In the genomic region with DNA sequence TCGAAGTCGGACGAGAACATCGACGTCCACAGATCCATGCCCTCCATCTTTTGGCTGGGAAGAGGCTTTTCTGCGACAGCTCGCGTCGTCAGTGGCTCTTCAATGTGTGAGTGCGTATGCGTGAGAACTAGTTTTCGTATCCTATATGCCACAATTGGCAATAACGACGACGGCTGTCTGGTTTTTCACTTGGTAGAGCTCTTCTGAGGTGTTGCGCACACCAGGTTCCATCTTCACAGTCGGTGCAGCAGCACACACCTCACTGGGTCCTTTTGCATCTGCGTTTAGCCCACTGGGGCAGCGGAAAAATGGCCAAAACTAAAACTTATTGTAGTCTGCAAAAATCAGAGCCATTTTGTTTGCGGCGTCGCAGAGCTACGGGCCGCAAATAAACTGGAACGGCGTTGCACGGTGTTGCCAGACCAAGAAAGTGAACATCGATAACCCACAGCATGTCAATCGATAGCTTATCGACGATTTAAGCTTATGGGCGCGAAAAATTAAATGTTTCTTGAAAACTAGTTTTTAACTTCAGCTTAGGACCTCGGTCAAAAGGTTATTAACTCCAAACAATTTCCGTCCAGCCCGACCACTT, we compare ENCODE assay signal across 1 fruit fly cellular context.
TF ChIP-seq lines count a peak whose summit lies in the region.

A gene (minus strand): TSS at position 383 of the 595 bp plus-strand sequence.

TF ChIP-seq in whole organism, embryonic, 481 proteins besides CTCF, POLR2A, EP300 and RAD21 (continued from another document and continues in another):
- TF ChIP-seq zen2 (GFP tag; IDR thresholded peaks at IDR 0.05; lab: Robert Waterston, UW; ENCODE audit: partially characterized antibody) (peak; percentile 83), CG2202 (tag; optimal IDR thresholded peaks at IDR 0.05; lab: Kevin White, UChicago) (no peak), Kr (GFP tag; optimal IDR thresholded peaks at IDR 0.05; lab: Kevin White, UChicago) (no peak), CG10147 (GFP tag; optimal IDR thresholded peaks at IDR 0.05; lab: Kevin White, UChicago) (no peak), CG1647 (GFP tag; optimal IDR thresholded peaks at IDR 0.05; lab: Kevin White, UChicago) (no peak), Nf-YA (GFP tag; IDR thresholded peaks at IDR 0.05; lab: Robert Waterston, UW) (no peak), bigmax (GFP tag; optimal IDR thresholded peaks at IDR 0.05; lab: Kevin White, UChicago) (no peak), ap (GFP tag; IDR thresholded peaks at IDR 0.05; lab: Robert Waterston, UW) (no peak), cwo (GFP tag; optimal IDR thresholded peaks at IDR 0.05; lab: Kevin White, UChicago) (no peak), fd102C (GFP tag; optimal IDR thresholded peaks at IDR 0.05; lab: Kevin White, UChicago) (no peak), CG4707 (GFP tag; optimal IDR thresholded peaks at IDR 0.05; lab: Kevin White, UChicago) (no peak), grn (GFP tag; optimal IDR thresholded peaks at IDR 0.05; lab: Kevin White, UChicago) (no peak), B-H1 (GFP tag; IDR thresholded peaks at IDR 0.05; lab: Robert Waterston, UW) (no peak), CG2875 (GFP tag; optimal IDR thresholded peaks at IDR 0.05; lab: Kevin White, UChicago) (no peak), Hr78 (GFP tag; optimal IDR thresholded peaks at IDR 0.05; lab: Kevin White, UChicago) (no peak), lov (optimal IDR thresholded peaks at IDR 0.05; lab: Kevin White, UChicago) (no peak), lov (GFP tag; IDR thresholded peaks at IDR 0.05; lab: Robert Waterston, UW) (no peak), phol (tag; optimal IDR thresholded peaks at IDR 0.05; lab: Kevin White, UChicago) (peak; percentile 86), CG13287 (GFP tag; IDR thresholded peaks at IDR 0.05; lab: Robert Waterston, UW; ENCODE audit: partially characterized antibody) (peak; percentile 96), sqz (GFP tag; optimal IDR thresholded peaks at IDR 0.05; lab: Kevin White, UChicago) (no peak), CG11504 (tag; optimal IDR thresholded peaks at IDR 0.05; lab: Kevin White, UChicago) (no peak), CG11723 (GFP tag; optimal IDR thresholded peaks at IDR 0.05; lab: Kevin White, UChicago) (no peak), ci (GFP tag; IDR thresholded peaks at IDR 0.05; lab: Robert Waterston, UW) (no peak; the same call in 2 of the 3 replicates), az2 (GFP tag; optimal IDR thresholded peaks at IDR 0.05; lab: Kevin White, UChicago) (no peak), CG17912 (GFP tag; optimal IDR thresholded peaks at IDR 0.05; lab: Kevin White, UChicago) (no peak), HmgD (GFP tag; optimal IDR thresholded peaks at IDR 0.05; lab: Kevin White, UChicago) (no peak), vfl (GFP tag; optimal IDR thresholded peaks at IDR 0.05; lab: Kevin White, UChicago) (no peak), Nf-YC (tag; optimal IDR thresholded peaks at IDR 0.05; lab: Kevin White, UChicago) (no peak), Tbp (GFP tag; optimal IDR thresholded peaks at IDR 0.05; lab: Kevin White, UChicago) (no peak), chif (GFP tag; optimal IDR thresholded peaks at IDR 0.05; lab: Kevin White, UChicago) (no peak), Med (GFP tag; lab: Kevin White, UChicago) (peak; percentile 24), tap (tag; optimal IDR thresholded peaks at IDR 0.05; lab: Kevin White, UChicago) (no peak), CG18011 (GFP tag; optimal IDR thresholded peaks at IDR 0.05; lab: Kevin White, UChicago) (no peak), sr (GFP tag; IDR thresholded peaks at IDR 0.05; lab: Robert Waterston, UW) (no peak), CG8290 (GFP tag; optimal IDR thresholded peaks at IDR 0.05; lab: Kevin White, UChicago) (no peak), CG8290 (tag; optimal IDR thresholded peaks at IDR 0.05; lab: Kevin White, UChicago) (no peak), CG8765 (GFP tag; IDR thresholded peaks at IDR 0.05; lab: Robert Waterston, UW) (no peak), toy (GFP tag; IDR thresholded peaks at IDR 0.05; lab: Robert Waterston, UW) (no peak), CG8924 (tag; optimal IDR thresholded peaks at IDR 0.05; lab: Kevin White, UChicago) (no peak), Lim3 (GFP tag; IDR thresholded peaks at IDR 0.05; lab: Robert Waterston, UW) (no peak), prd (optimal IDR thresholded peaks at IDR 0.05; lab: Kevin White, UChicago) (no peak), prd (GFP tag; IDR thresholded peaks at IDR 0.05; lab: Robert Waterston, UW) (no peak), cas (GFP tag; IDR thresholded peaks at IDR 0.05; lab: Robert Waterston, UW) (no peak), Rfx (GFP tag; IDR thresholded peaks at IDR 0.05; lab: Robert Waterston, UW) (no peak), onecut (GFP tag; IDR thresholded peaks at IDR 0.05; lab: Robert Waterston, UW) (no peak), CG4404 (GFP tag; IDR thresholded peaks at IDR 0.05; lab: Robert Waterston, UW) (no peak), cad (GFP tag; optimal IDR thresholded peaks at IDR 0.05; lab: Kevin White, UChicago) (no peak), MBD-R2 (GFP tag; IDR thresholded peaks at IDR 0.05; lab: Robert Waterston, UW) (peak; percentile 65), da (GFP tag; optimal IDR thresholded peaks at IDR 0.05; lab: Kevin White, UChicago) (no peak), CG11247 (GFP tag; IDR thresholded peaks at IDR 0.05; lab: Robert Waterston, UW) (no peak), CG7839 (tag; optimal IDR thresholded peaks at IDR 0.05; lab: Kevin White, UChicago) (no peak), jigr1 (GFP tag; IDR thresholded peaks at IDR 0.05; lab: Robert Waterston, UW) (no peak), hbn (GFP tag; IDR thresholded peaks at IDR 0.05; lab: Robert Waterston, UW; ENCODE audit: partially characterized antibody) (peak; percentile 88), run (tag; optimal IDR thresholded peaks at IDR 0.05; lab: Kevin White, UChicago) (no peak), luna (GFP tag; optimal IDR thresholded peaks at IDR 0.05; lab: Kevin White, UChicago) (no peak), unpg (GFP tag; optimal IDR thresholded peaks at IDR 0.05; lab: Kevin White, UChicago) (no peak), btn (GFP tag; optimal IDR thresholded peaks at IDR 0.05; lab: Kevin White, UChicago) (no peak), Hr39 (optimal IDR thresholded peaks at IDR 0.05; lab: Kevin White, UChicago) (no peak), dan (GFP tag; IDR thresholded peaks at IDR 0.05; lab: Robert Waterston, UW) (no peak), mam (GFP tag; optimal IDR thresholded peaks at IDR 0.05; lab: Kevin White, UChicago) (no peak), dati (GFP tag; IDR thresholded peaks at IDR 0.05; lab: Robert Waterston, UW) (no peak), z (GFP tag; IDR thresholded peaks at IDR 0.05; lab: Robert Waterston, UW) (no peak), CG7987 (GFP tag; optimal IDR thresholded peaks at IDR 0.05; lab: Kevin White, UChicago) (no peak), seq (GFP tag; IDR thresholded peaks at IDR 0.05; lab: Robert Waterston, UW) (no peak), CG10565 (GFP tag; optimal IDR thresholded peaks at IDR 0.05; lab: Kevin White, UChicago) (no peak), CG9817 (tag; optimal IDR thresholded peaks at IDR 0.05; lab: Kevin White, UChicago) (no peak), CG17328 (GFP tag; IDR thresholded peaks at IDR 0.05; lab: Robert Waterston, UW) (no peak), eve (GFP tag; optimal IDR thresholded peaks at IDR 0.05; lab: Kevin White, UChicago) (no peak), CG3407 (GFP tag; optimal IDR thresholded peaks at IDR 0.05; lab: Kevin White, UChicago) (no peak), CG13894 (tag; optimal IDR thresholded peaks at IDR 0.05; lab: Kevin White, UChicago) (no peak), yki (optimal IDR thresholded peaks at IDR 0.05; lab: Kevin White, UChicago) (no peak), hth (optimal IDR thresholded peaks at IDR 0.05; lab: Kevin White, UChicago) (no peak), CG12071 (GFP tag; optimal IDR thresholded peaks at IDR 0.05; lab: Kevin White, UChicago) (no peak), Dll (GFP tag; IDR thresholded peaks at IDR 0.05; lab: Robert Waterston, UW; ENCODE audit: partially characterized antibody) (peak; percentile 88), Camta (GFP tag; optimal IDR thresholded peaks at IDR 0.05; lab: Kevin White, UChicago) (no peak), D19B (GFP tag; optimal IDR thresholded peaks at IDR 0.05; lab: Kevin White, UChicago) (no peak), knrl (GFP tag; IDR thresholded peaks at IDR 0.05; lab: Robert Waterston, UW; ENCODE audit: partially characterized antibody) (peak; percentile 83), CG12942 (GFP tag; optimal IDR thresholded peaks at IDR 0.05; lab: Kevin White, UChicago) (no peak), CG33213 (GFP tag; optimal IDR thresholded peaks at IDR 0.05; lab: Kevin White, UChicago) (no peak), ro (GFP tag; IDR thresholded peaks at IDR 0.05; lab: Robert Waterston, UW) (no peak), ssp (GFP tag; IDR thresholded peaks at IDR 0.05; lab: Robert Waterston, UW) (no peak), H2.0 (GFP tag; IDR thresholded peaks at IDR 0.05; lab: Robert Waterston, UW) (no peak), Xrp1 (GFP tag; IDR thresholded peaks at IDR 0.05; lab: Robert Waterston, UW) (no peak), CG4854 (GFP tag; optimal IDR thresholded peaks at IDR 0.05; lab: Kevin White, UChicago) (no peak), Jarid2 (GFP tag; optimal IDR thresholded peaks at IDR 0.05; lab: Kevin White, UChicago) (no peak), Fer2 (tag; optimal IDR thresholded peaks at IDR 0.05; lab: Kevin White, UChicago) (no peak), lab (GFP tag; optimal IDR thresholded peaks at IDR 0.05; lab: Kevin White, UChicago) (no peak), CG12769 (tag; optimal IDR thresholded peaks at IDR 0.05; lab: Kevin White, UChicago) (no peak), pnt (GFP tag; optimal IDR thresholded peaks at IDR 0.05; lab: Kevin White, UChicago) (no peak), croc (GFP tag; conservative IDR thresholded peaks at IDR 0.05; lab: Robert Waterston, UW) (no peak), pum (GFP tag; optimal IDR thresholded peaks at IDR 0.05; lab: Kevin White, UChicago) (no peak), trem (tag; optimal IDR thresholded peaks at IDR 0.05; lab: Kevin White, UChicago) (peak; percentile 47), CG2889 (GFP tag; IDR thresholded peaks at IDR 0.05; lab: Robert Waterston, UW) (no peak), klu (GFP tag; IDR thresholded peaks at IDR 0.05; lab: Robert Waterston, UW) (no peak), HmgZ (tag; optimal IDR thresholded peaks at IDR 0.05; lab: Kevin White, UChicago) (peak; percentile 31), HLHmδ (GFP tag; optimal IDR thresholded peaks at IDR 0.05; lab: Kevin White, UChicago) (no peak), Dfd (GFP tag; optimal IDR thresholded peaks at IDR 0.05; lab: Kevin White, UChicago) (no peak), Eip74EF (GFP tag; optimal IDR thresholded peaks at IDR 0.05; lab: Kevin White, UChicago) (no peak), NC2β (GFP tag; optimal IDR thresholded peaks at IDR 0.05; lab: Kevin White, UChicago) (no peak), CG8359 (GFP tag; optimal IDR thresholded peaks at IDR 0.05; lab: Kevin White, UChicago; ENCODE audit: borderline replicate concordance) (no peak), dmrt99B (tag; optimal IDR thresholded peaks at IDR 0.05; lab: Kevin White, UChicago) (no peak), stc (GFP tag; IDR thresholded peaks at IDR 0.05; lab: Robert Waterston, UW) (no peak), lola (GFP tag; optimal IDR thresholded peaks at IDR 0.05; lab: Kevin White, UChicago) (no peak), Deaf1 (tag; optimal IDR thresholded peaks at IDR 0.05; lab: Kevin White, UChicago) (no peak), CG1603 (tag; optimal IDR thresholded peaks at IDR 0.05; lab: Kevin White, UChicago) (no peak), CG12659 (GFP tag; optimal IDR thresholded peaks at IDR 0.05; lab: Kevin White, UChicago) (peak; percentile 43), disco-r (GFP tag; optimal IDR thresholded peaks at IDR 0.05; lab: Kevin White, UChicago) (no peak), CG15479 (GFP tag; optimal IDR thresholded peaks at IDR 0.05; lab: Kevin White, UChicago) (no peak), Side (GFP tag; optimal IDR thresholded peaks at IDR 0.05; lab: Kevin White, UChicago) (no peak), bowl (GFP tag; IDR thresholded peaks at IDR 0.05; lab: Robert Waterston, UW) (no peak), dpn (GFP tag; optimal IDR thresholded peaks at IDR 0.05; lab: Kevin White, UChicago) (no peak), Six4 (GFP tag; optimal IDR thresholded peaks at IDR 0.05; lab: Kevin White, UChicago) (no peak), Adf1 (GFP tag; IDR thresholded peaks at IDR 0.05; lab: Robert Waterston, UW) (no peak), CG6254 (GFP tag; optimal IDR thresholded peaks at IDR 0.05; lab: Kevin White, UChicago) (no peak), wdn (GFP tag; IDR thresholded peaks at IDR 0.05; lab: Robert Waterston, UW) (no peak), E2f1 (GFP tag; IDR thresholded peaks at IDR 0.05; lab: Robert Waterston, UW) (no peak), sisA (GFP tag; IDR thresholded peaks at IDR 0.05; lab: Robert Waterston, UW) (no peak), CG3726 (GFP tag; IDR thresholded peaks at IDR 0.05; lab: Robert Waterston, UW) (no peak), gcm2 (GFP tag; optimal IDR thresholded peaks at IDR 0.05; lab: Kevin White, UChicago) (no peak), CG31224 (GFP tag; IDR thresholded peaks at IDR 0.05; lab: Robert Waterston, UW) (no peak), her (GFP tag; optimal IDR thresholded peaks at IDR 0.05; lab: Kevin White, UChicago) (no peak), Dip3 (GFP tag; optimal IDR thresholded peaks at IDR 0.05; lab: Kevin White, UChicago) (no peak), GATAe (GFP tag; conservative IDR thresholded peaks at IDR 0.05; lab: Robert Waterston, UW) (no peak), CG2120 (GFP tag; optimal IDR thresholded peaks at IDR 0.05; lab: Kevin White, UChicago) (no peak), CG4730 (GFP tag; IDR thresholded peaks at IDR 0.05; lab: Robert Waterston, UW) (no peak), CG12104 (GFP tag; optimal IDR thresholded peaks at IDR 0.05; lab: Kevin White, UChicago) (no peak), Sin3A (optimal IDR thresholded peaks at IDR 0.05; lab: Kevin White, UChicago) (peak; percentile 51), CG15601 (tag; optimal IDR thresholded peaks at IDR 0.05; lab: Kevin White, UChicago) (no peak), bcd (GFP tag; optimal IDR thresholded peaks at IDR 0.05; lab: Kevin White, UChicago) (peak; percentile 11), CG32772 (GFP tag; IDR thresholded peaks at IDR 0.05; lab: Robert Waterston, UW) (no peak), CG10543 (GFP tag; optimal IDR thresholded peaks at IDR 0.05; lab: Kevin White, UChicago) (no peak), ken (GFP tag; IDR thresholded peaks at IDR 0.05; lab: Robert Waterston, UW) (no peak), CG3163 (GFP tag; optimal IDR thresholded peaks at IDR 0.05; lab: Kevin White, UChicago) (no peak), CG7556 (GFP tag; optimal IDR thresholded peaks at IDR 0.05; lab: Kevin White, UChicago) (no peak), Chrac-16 (GFP tag; optimal IDR thresholded peaks at IDR 0.05; lab: Kevin White, UChicago) (no peak)
